Fruit fly (Drosophila melanogaster) whole organism, prepupa: ENCODE data around the gene CG15531.
A peak's percentile ranks its signal among the peaks of the same experiment; 100 is the strongest.

Source experiments
- CG31627 ChIP-seq: fragments of 200-800 bp; sonication (Bioruptor generic); optimal IDR thresholded peaks from 3 replicates; lab custom pipeline; 2016; ENCODE audit warnings: missing biosample characterization, missing genetic modification characterization
- CG34406 ChIP-seq: fragments of 200-800 bp; sonication (Bioruptor generic); optimal IDR thresholded peaks from 3 replicates; lab custom pipeline; 2016; ENCODE audit warnings: missing biosample characterization, missing genetic modification characterization
- CG6276 ChIP-seq: fragments of 200-800 bp; sonication (Bioruptor generic); optimal IDR thresholded peaks from 2 replicates; lab custom pipeline; 2017; ENCODE audit warnings: missing biosample characterization, mild to moderate bottlenecking, missing genetic modification characterization
- CG6854 ChIP-seq: fragments of 200-800 bp; sonication (Bioruptor generic); optimal IDR thresholded peaks from 2 replicates; lab custom pipeline; 2017; ENCODE audit warnings: missing biosample characterization, mild to moderate bottlenecking, missing genetic modification characterization
- eg ChIP-seq: fragments of 200-800 bp; sonication (Bioruptor generic); IDR thresholded peaks from 3 replicates; pipeline ENCODE4 v1.3.6; 2022; ENCODE audit warnings: missing biosample characterization, missing genetic modification characterization

- TF ChIP-seq CG31627 (GFP tag; lab: Kevin White, UChicago) (peak; percentile 49), CG34406 (GFP tag; lab: Kevin White, UChicago) (no peak), eg (peak; percentile 68), CG6276 (no peak), CG6854 (GFP tag; lab: Kevin White, UChicago) (no peak)
Measured at dm6 chr3R:30195606-30196049, 400 bp downstream of the CG15531 start.
